Fruit fly (Drosophila melanogaster) whole organism: ENCODE results near the gene CG8671.

Experiments
- Dll ChIP-seq: fragments of >200 bp; optimal IDR thresholded peaks from 2 replicates; lab custom pipeline; 2017
- pan ChIP-seq: fragments of >200 bp; optimal IDR thresholded peaks from 2 replicates; lab custom pipeline; 2017
- psq ChIP-seq: fragments of >200 bp; optimal IDR thresholded peaks from 2 replicates; lab custom pipeline; 2017
- usp ChIP-seq: fragments of >200 bp; optimal IDR thresholded peaks from 2 replicates; lab custom pipeline; 2017; ENCODE audit warnings: missing biosample characterization, missing genetic modification characterization, mixed read lengths

DNA sequence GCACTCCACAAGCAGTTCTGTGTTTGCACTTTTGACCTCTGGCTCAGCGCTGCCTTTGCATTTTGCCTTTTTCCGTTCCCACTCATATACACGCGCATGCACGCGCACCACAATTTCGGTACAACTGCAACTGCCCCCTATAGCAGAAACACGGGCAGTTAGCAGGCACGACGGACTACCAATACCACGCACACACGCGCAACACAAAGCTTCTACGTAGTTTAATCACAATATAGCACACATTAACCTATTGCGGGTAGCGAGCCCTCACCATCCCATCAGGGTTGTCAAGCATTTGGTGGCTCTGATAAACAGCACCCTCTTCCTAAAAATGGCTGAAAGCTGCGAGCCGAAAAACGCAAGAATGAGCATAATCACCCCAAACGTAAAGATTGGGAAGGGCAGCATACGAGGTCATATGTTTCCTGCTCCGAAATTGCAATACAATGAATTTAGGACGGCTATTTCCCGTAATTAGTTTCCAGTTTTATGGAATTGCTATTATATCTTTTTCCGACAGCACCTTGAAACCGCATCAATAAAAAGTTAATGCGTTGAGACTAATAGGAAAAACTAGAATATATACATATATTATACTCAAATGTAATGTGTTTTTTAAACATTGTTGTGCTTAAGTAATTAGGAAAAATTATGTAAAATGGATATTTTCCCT, 47.1 kb downstream of the CG8671 start, which contains the start of gene Mondo:
- no peak for TF ChIP-seq Dll (lab: Kevin White, UChicago)
- no peak for TF ChIP-seq psq (lab: Kevin White, UChicago)
- no peak for TF ChIP-seq usp
- no peak for TF ChIP-seq pan (lab: Kevin White, UChicago)
